Worm (Caenorhabditis elegans): ENCODE results near the gene T10B10.4.

DNA sequence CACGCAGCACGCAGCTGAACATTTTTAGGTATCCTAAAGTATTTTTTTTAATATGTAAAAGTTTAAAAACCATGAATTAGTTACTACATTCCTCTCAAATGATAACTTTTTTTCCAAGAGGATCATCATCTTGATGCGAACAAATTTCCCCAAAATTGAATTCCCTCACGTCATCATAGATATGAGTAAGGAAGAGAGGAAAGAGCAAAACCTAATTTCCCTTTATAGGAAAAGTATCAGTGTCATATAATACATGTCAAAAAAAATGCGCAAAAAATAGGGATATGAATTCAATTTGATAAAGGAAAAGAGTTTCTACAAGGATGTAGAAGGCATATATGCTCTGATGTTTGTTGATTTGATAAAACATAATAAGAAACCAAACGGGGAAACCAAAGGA, 10.2 kb downstream of the T10B10.4 start:
- TF ChIP-seq nfya-1 (tag; optimal IDR thresholded peaks at IDR 0.05) (no peak), rnt-1 (tag; optimal IDR thresholded peaks at IDR 0.05) (no peak), ceh-6 (GFP tag; optimal IDR thresholded peaks at IDR 0.05) (no peak), pha-4 (tag; optimal IDR thresholded peaks at IDR 0.05) (no peak), unc-3 (GFP tag; conservative IDR thresholded peaks at IDR 0.05) (no peak), unc-3 (tag; optimal IDR thresholded peaks at IDR 0.05) (no peak), ceh-9 (tag; optimal IDR thresholded peaks at IDR 0.05) (no peak), F13H6.1 (tag; optimal IDR thresholded peaks at IDR 0.05) (no peak), ceh-2 (tag; optimal IDR thresholded peaks at IDR 0.05) (no peak)
